Worm (Caenorhabditis elegans) whole organism, L4 larva: ENCODE measurements around the gene rde-4.

ENCODE experiments used
- D1046.2 ChIP-seq: fragments of 200-800 bp; sonication (Bioruptor generic); IDR thresholded peaks from 2 replicates; pipeline ENCODE4 v1.3.6; 2022; ENCODE audit warnings: missing genetic modification characterization, missing compliant biosample characterization
- F49E8.2 ChIP-seq: sonication (generic microtip); optimal IDR thresholded peaks from 2 replicates; lab custom pipeline; 2016; ENCODE audit warnings: missing compliant biosample characterization, mild to moderate bottlenecking, missing genetic modification characterization, borderline replicate concordance
- R02D3.7 ChIP-seq: fragments of 150-350 bp; sonication (generic microtip); optimal IDR thresholded peaks from 3 replicates; lab custom pipeline; 2014; ENCODE audit warnings: missing biosample characterization, missing genetic modification characterization
- T20F7.1 ChIP-seq: fragments of 200-800 bp; sonication (Bioruptor generic); optimal IDR thresholded peaks from 2 replicates; lab custom pipeline; 2018; ENCODE audit warnings: mild to moderate bottlenecking, missing genetic modification characterization, missing compliant biosample characterization
- Y105C5A.15 ChIP-seq: fragments of 200-800 bp; sonication (Bioruptor generic); IDR thresholded peaks from 2 replicates; pipeline ENCODE4 v1.3.6; 2022; ENCODE audit warnings: missing genetic modification characterization, missing compliant biosample characterization
- ZK546.5 ChIP-seq, 2 experiments: sonication (generic microtip); optimal IDR thresholded peaks; 2 replicates each; lab custom pipeline; 2017; ENCODE audit warnings: missing biosample characterization in 2 of 2, missing genetic modification characterization in 2 of 2
- aha-1 ChIP-seq: fragments of 150-350 bp; peaks from one replicate; lab custom pipeline; 2014; ENCODE audit warnings: missing biosample characterization, missing genetic modification characterization
- aly-2 ChIP-seq: sonication (generic microtip); optimal IDR thresholded peaks from 2 replicates; lab custom pipeline; 2018; ENCODE audit warnings: missing biosample characterization, missing genetic modification characterization
- ama-1 ChIP-seq: fragments of 150-350 bp; optimal IDR thresholded peaks from 2 replicates; lab custom pipeline; 2014; ENCODE audit warnings: inconsistent platforms, mixed read lengths
- ceh-28 ChIP-seq: fragments of 150-350 bp; optimal IDR thresholded peaks from 2 replicates; lab custom pipeline; 2014; ENCODE audit warnings: missing biosample characterization, missing genetic modification reagents, missing genetic modification characterization
- ceh-32 ChIP-seq: sonication (generic microtip); optimal IDR thresholded peaks from 2 replicates; lab custom pipeline; 2016; ENCODE audit warnings: mild to moderate bottlenecking, missing genetic modification characterization, missing compliant biosample characterization; ENCODE audit not compliant: poor library complexity
- ceh-62 ChIP-seq: sonication (generic microtip); optimal IDR thresholded peaks from 2 replicates; lab custom pipeline; 2017; ENCODE audit warnings: missing biosample characterization, missing genetic modification characterization
- ceh-82 ChIP-seq: sonication (generic microtip); optimal IDR thresholded peaks from 2 replicates; lab custom pipeline; 2017; ENCODE audit warnings: missing biosample characterization, missing genetic modification characterization
- daf-16 ChIP-seq, 3 experiments: sonication (generic microtip); optimal IDR thresholded peaks; 2 replicates each; lab custom pipeline; 2016 to 2017; ENCODE audit warnings: missing genetic modification characterization in 3 of 3, missing genetic modification reagents in 3 of 3, mild to moderate bottlenecking in 2 of 3, missing compliant biosample characterization in 2 of 3, missing biosample characterization in 1 of 3, moderate library complexity in 1 of 3
- daf-19 ChIP-seq: fragments of 200-800 bp; sonication (Bioruptor generic); conservative IDR thresholded peaks from 2 replicates; pipeline ENCODE4 v1.3.6; 2022; ENCODE audit warnings: missing genetic modification characterization, missing compliant biosample characterization
- dmd-8 ChIP-seq: fragments of 200-800 bp; sonication (Bioruptor generic); IDR thresholded peaks from 2 replicates; pipeline ENCODE4 v1.3.6; 2022; ENCODE audit warnings: missing genetic modification characterization, missing compliant biosample characterization
- dmd-9 ChIP-seq: fragments of 200-800 bp; sonication (Bioruptor generic); IDR thresholded peaks from 2 replicates; pipeline ENCODE4 v1.3.6; 2022; ENCODE audit warnings: missing genetic modification reagents, missing genetic modification characterization, missing compliant biosample characterization
- duxl-1 ChIP-seq: sonication (generic microtip); optimal IDR thresholded peaks from 2 replicates; lab custom pipeline; 2016; ENCODE audit warnings: mild to moderate bottlenecking, missing genetic modification characterization, moderate library complexity, missing compliant biosample characterization; ENCODE audit not compliant: poor library complexity
- egl-43 ChIP-seq: fragments of 200-800 bp; sonication (Bioruptor generic); IDR thresholded peaks from 2 replicates; pipeline ENCODE4 v1.3.6; 2022; ENCODE audit warnings: missing genetic modification reagents, missing genetic modification characterization, missing compliant biosample characterization
- lin-38 ChIP-seq: fragments of 200-800 bp; sonication (Bioruptor generic); IDR thresholded peaks from 2 replicates; pipeline ENCODE4 v1.3.6; 2022; ENCODE audit warnings: missing genetic modification reagents, missing genetic modification characterization, missing compliant biosample characterization
- madf-9 ChIP-seq: fragments of 200-800 bp; sonication (Bioruptor generic); conservative IDR thresholded peaks from 2 replicates; pipeline ENCODE4 v1.3.6; 2022; ENCODE audit warnings: missing genetic modification reagents, missing genetic modification characterization, missing compliant biosample characterization
- mep-1 ChIP-seq: fragments of 150-350 bp; sonication (generic microtip); optimal IDR thresholded peaks from 3 replicates; lab custom pipeline; 2014; ENCODE audit warnings: missing biosample characterization, missing genetic modification characterization
- mes-2 ChIP-seq: sonication (generic microtip); optimal IDR thresholded peaks from 2 replicates; lab custom pipeline; 2016; ENCODE audit warnings: missing genotype, mild to moderate bottlenecking, missing genetic modification characterization, missing compliant biosample characterization; ENCODE audit not compliant: poor library complexity, severe bottlenecking
- nhr-10 ChIP-seq: fragments of 150-350 bp; optimal IDR thresholded peaks from 2 replicates; lab custom pipeline; 2014; ENCODE audit warnings: missing biosample characterization, missing genetic modification characterization
- nhr-102 ChIP-seq: sonication (generic microtip); optimal IDR thresholded peaks from 2 replicates; lab custom pipeline; 2016; ENCODE audit warnings: mild to moderate bottlenecking, missing genetic modification characterization, moderate library complexity, missing compliant biosample characterization
- nhr-28 ChIP-seq: fragments of 150-350 bp; optimal IDR thresholded peaks from 2 replicates; lab custom pipeline; 2014; ENCODE audit warnings: missing biosample characterization, missing genetic modification characterization
- nhr-42 ChIP-seq: fragments of 200-800 bp; sonication (Bioruptor generic); IDR thresholded peaks from 2 replicates; pipeline ENCODE4 v1.3.6; 2022; ENCODE audit warnings: missing genetic modification characterization, missing compliant biosample characterization
- nhr-6 ChIP-seq: fragments of 150-350 bp; optimal IDR thresholded peaks from 2 replicates; lab custom pipeline; 2014; ENCODE audit warnings: missing biosample characterization, missing genetic modification characterization
- nhr-77 ChIP-seq: fragments of 150-350 bp; optimal IDR thresholded peaks from 2 replicates; lab custom pipeline; 2014; ENCODE audit warnings: missing biosample characterization, missing genetic modification characterization
- saeg-2 ChIP-seq: fragments of 200-800 bp; sonication (Bioruptor generic); IDR thresholded peaks from 2 replicates; pipeline ENCODE4 v1.3.6; 2022; ENCODE audit warnings: missing genetic modification reagents, missing genetic modification characterization, missing compliant biosample characterization
- sdz-12 ChIP-seq: fragments of 200-800 bp; sonication (Bioruptor generic); optimal IDR thresholded peaks from 2 replicates; lab custom pipeline; 2018; ENCODE audit warnings: mild to moderate bottlenecking, missing genetic modification characterization, missing compliant biosample characterization
- set-16 ChIP-seq: fragments of 200-800 bp; sonication (Bioruptor generic); IDR thresholded peaks from 2 replicates; pipeline ENCODE4 v1.3.6; 2022; ENCODE audit warnings: missing genetic modification reagents, missing genetic modification characterization, missing compliant biosample characterization
- unc-62 ChIP-seq, 3 experiments: fragments of 150-350 bp in 1 of 3; sonication (generic microtip); optimal IDR thresholded peaks in 2 of 3; peaks in 1 of 3; 1 replicate in 1 of 3; 2 replicates in 2 of 3; lab custom pipeline; 2014 to 2017; ENCODE audit warnings: missing biosample characterization in 3 of 3, missing genetic modification characterization in 3 of 3, missing genetic modification reagents in 3 of 3, missing genotype in 1 of 3
- zfp-2 ChIP-seq: sonication (generic microtip); optimal IDR thresholded peaks from 2 replicates; lab custom pipeline; 2016; ENCODE audit warnings: mild to moderate bottlenecking, missing genetic modification characterization, missing compliant biosample characterization
- zfp-3 ChIP-seq: fragments of 200-800 bp; sonication (Bioruptor generic); conservative IDR thresholded peaks from 2 replicates; pipeline ENCODE4 v1.3.6; 2022; ENCODE audit warnings: missing genetic modification reagents, missing genetic modification characterization, missing compliant biosample characterization

The rde-4 gene

DNA sequence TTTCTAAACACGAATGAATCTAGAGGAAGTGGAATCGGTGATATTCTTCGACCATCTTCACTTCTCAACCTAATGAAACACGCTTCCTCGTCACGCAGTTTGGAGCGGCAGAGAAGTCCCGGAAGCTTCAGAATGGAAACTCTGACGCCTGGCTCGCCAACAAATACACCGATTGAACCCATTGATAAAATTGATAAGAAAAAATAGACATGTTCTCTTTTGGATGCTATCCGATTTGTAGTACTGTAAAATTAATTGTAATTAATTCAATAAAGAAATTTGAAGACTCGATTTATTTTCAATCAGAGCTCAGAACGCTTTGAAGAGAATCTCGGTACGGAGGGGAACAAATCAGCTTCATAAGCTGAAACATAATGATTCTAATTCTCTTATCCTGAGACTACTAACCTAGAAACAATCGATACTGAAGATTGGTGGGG is 3.9 kb downstream of the rde-4 start (continued):
- TF ChIP-seq mep-1 (tag; lab: Kevin White, UChicago) (peak; percentile 87), nhr-10 (peak; percentile 85), aha-1 (tag; lab: Kevin White, UChicago) (no peak), set-16 (GFP tag; lab: Robert Waterston, UW) (peak; percentile 27; the same call in 1 of the 2 replicates), Y105C5A.15 (GFP tag; lab: Robert Waterston, UW) (peak; percentile 90), madf-9 (GFP tag; lab: Robert Waterston, UW) (peak; percentile 79), daf-19 (GFP tag; lab: Robert Waterston, UW) (no peak), zfp-2 (tag; lab: Kevin White, UChicago) (peak; percentile 5), D1046.2 (peak; percentile 81; the same call in 1 of the 2 replicates), dmd-8 (0 out of 2 replicates have a peak, but pooled peaks have one; percentile 37), ama-1 (lab: Kevin White, UChicago) (peak; percentile 90), sdz-12 (GFP tag; lab: Kevin White, UChicago) (peak; percentile 86), ZK546.5 (tag; optimal IDR thresholded peaks at IDR 0.05; lab: Kevin White, UChicago) (no peak), ceh-32 (tag; lab: Kevin White, UChicago) (no peak), nhr-6 (tag; lab: Kevin White, UChicago) (no peak), R02D3.7 (no peak), dmd-9 (GFP tag; lab: Robert Waterston, UW) (peak; percentile 77), F49E8.2 (tag; lab: Kevin White, UChicago) (peak; percentile 19)
- TF ChIP-seq, all 104 proteins: peak for 57

DNA sequence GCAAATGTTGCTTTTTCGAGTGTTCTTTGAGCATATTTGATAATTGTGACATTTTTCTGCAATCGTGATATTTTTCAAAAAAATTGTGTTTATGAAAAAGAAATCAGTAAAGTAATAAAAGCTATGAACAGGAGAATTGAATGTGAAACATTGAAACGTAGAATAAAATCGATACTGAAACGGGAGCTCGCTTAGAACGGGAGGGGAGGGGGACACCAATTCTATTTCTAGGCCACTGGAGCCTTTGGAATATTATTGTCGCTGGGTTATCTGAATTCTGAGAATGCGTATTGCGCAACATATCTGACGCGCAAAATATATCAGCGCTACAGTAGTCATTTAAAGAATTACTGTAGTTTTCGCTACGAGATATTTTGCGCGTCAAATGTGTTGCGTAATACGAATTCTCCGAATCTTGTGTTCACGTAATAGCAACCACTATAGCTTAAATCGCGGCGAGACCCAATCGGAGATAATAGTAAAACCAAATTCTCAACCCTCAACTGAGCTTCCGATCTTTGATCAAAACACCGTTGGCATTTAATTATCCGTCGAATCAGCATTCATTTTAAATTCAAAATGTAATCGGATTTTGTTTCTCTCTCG is 6.5 kb downstream of the rde-4 start, which contains the start of the genes blos-1 and best-18:
blos-1 (minus strand) TSS at position 58 of the 606 bp plus-strand sequence.
best-18 (plus strand) TSS at position 508 of the 606 bp plus-strand sequence.
- TF ChIP-seq saeg-2 (no peak), nhr-77 (tag; lab: Kevin White, UChicago) (peak; percentile 15), D1046.2 (no peak), daf-16 (GFP tag; optimal IDR thresholded peaks at IDR 0.05; lab: Kevin White, UChicago) (no peak), daf-16 (tag; optimal IDR thresholded peaks at IDR 0.05; lab: Kevin White, UChicago) (peak; percentile 69), F49E8.2 (tag; lab: Kevin White, UChicago) (no peak), nhr-28 (tag; lab: Kevin White, UChicago) (peak; percentile 31), mes-2 (no peak), ceh-28 (tag; lab: Kevin White, UChicago) (no peak), ceh-62 (tag; lab: Kevin White, UChicago) (no peak)

DNA sequence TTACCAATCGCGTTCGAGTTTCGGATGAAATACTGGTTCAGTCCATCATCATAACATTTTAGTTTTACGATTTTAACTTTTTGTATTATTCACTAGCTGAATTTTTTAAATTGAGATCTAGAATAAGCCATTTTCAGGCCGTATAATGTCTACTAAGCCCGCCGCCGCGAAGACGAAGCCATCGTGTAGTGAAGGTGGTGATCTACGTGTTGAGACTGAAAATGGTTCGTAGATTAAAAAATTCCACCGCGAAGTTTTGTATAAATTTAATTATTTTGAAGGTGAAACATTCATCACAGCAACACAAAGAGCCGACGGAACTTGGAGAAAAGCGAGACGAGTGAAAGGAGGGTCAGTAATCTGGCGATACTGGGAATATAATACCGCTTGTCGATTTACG is 8.7 kb downstream of the rde-4 start, which contains the start of gene T20G5.9:
T20G5.9 (plus strand) TSS at position 138 of the 400 bp plus-strand sequence.
- TF ChIP-seq nhr-102 (tag; lab: Kevin White, UChicago) (peak; percentile 12), nhr-10 (no peak), zfp-3 (GFP tag; lab: Robert Waterston, UW) (no peak), egl-43 (GFP tag; lab: Robert Waterston, UW) (no peak), lin-38 (GFP tag; lab: Robert Waterston, UW) (peak; percentile 49), D1046.2 (0 out of 2 replicates have a peak, but pooled peaks have one; percentile 50), nhr-42 (GFP tag; lab: Robert Waterston, UW) (0 out of 2 replicates have a peak, but pooled peaks have one; percentile 15), T20F7.1 (no peak), duxl-1 (tag; lab: Kevin White, UChicago) (peak; percentile 3), aly-2 (peak; percentile 37), mes-2 (peak; percentile 18), ama-1 (lab: Kevin White, UChicago) (peak; percentile 53), Y105C5A.15 (GFP tag; lab: Robert Waterston, UW) (no peak)

DNA sequence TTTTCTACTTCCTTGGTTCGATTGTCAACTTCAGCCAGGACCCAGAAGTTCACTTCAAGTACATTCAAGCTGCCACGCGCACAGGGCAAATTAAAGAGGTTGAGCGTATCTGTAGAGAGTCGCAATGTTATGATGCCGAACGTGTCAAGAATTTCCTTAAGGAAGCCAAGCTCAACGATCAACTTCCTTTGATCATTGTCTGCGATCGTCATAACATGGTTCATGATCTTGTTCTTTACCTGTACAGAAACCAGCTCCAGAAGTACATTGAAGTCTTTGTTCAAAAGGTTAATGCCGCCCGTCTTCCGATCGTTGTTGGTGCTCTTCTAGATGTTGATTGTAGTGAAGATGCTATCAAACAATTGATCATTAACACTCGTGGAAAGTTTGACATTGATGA is 12.1 kb downstream of the rde-4 start:
- TF ChIP-seq unc-62 (GFP tag; optimal IDR thresholded peaks at IDR 0.05 in 1 of 2; lab: Kevin White, UChicago) (peak in 1 of 2 experiments; percentile 61), unc-62 (tag; optimal IDR thresholded peaks at IDR 0.05; lab: Kevin White, UChicago) (no peak), ceh-82 (tag; lab: Kevin White, UChicago) (no peak), nhr-6 (tag; lab: Kevin White, UChicago) (no peak)
- TF ChIP-seq, all 104 proteins: peak for 1
